Fruit fly (Drosophila melanogaster) whole organism, adult: Measurements from ENCODE around the gene CG7601.

ENCODE experiments used
- CG33017 ChIP-seq: fragments of 200-800 bp; sonication (Bioruptor generic); optimal IDR thresholded peaks from 2 replicates; lab custom pipeline; 2018; ENCODE audit warnings: missing biosample characterization, mild to moderate bottlenecking, missing genetic modification characterization, moderate library complexity
- CG7045 ChIP-seq: fragments of 200-800 bp; sonication (Bioruptor generic); optimal IDR thresholded peaks from 2 replicates; lab custom pipeline; 2017; ENCODE audit warnings: missing biosample characterization, mild to moderate bottlenecking, missing genetic modification characterization
- Crg-1 ChIP-seq: fragments of 200-800 bp; sonication (Bioruptor generic); optimal IDR thresholded peaks from 2 replicates; lab custom pipeline; 2016; ENCODE audit warnings: missing biosample characterization, missing genetic modification characterization

DNA sequence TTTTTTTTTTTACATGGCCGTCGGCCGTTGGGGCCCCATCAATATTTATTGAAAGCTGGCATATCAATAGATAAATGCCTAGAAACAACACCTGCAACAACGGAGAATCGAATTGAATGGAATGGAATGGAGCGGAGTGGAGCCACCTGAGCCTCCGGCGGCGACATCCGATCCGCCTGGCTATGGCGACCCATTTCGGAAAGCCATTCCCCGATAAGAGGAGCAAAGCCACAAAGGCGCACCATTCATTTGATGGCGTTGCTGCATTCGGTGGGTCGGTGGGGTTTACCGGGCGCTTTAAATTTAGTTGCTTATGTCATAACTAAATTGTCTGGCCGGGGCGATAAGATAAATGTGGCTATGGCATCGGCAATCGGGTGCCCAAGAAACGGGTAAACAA lies 45.3 kb upstream of the CG7601 start:
- TF ChIP-seq CG33017 (tag; lab: Kevin White, UChicago) (no peak), CG7045 (GFP tag; lab: Kevin White, UChicago) (no peak), Crg-1 (GFP tag; lab: Kevin White, UChicago) (no peak)
